Worm (Caenorhabditis elegans) whole organism, young adult: ENCODE measurements around the gene R10H10.7.

ENCODE experiments used
- B0019.2 ChIP-seq: fragments of 200-800 bp; sonication (Bioruptor generic); conservative IDR thresholded peaks from 2 replicates; pipeline ENCODE4 v1.3.6; 2022; ENCODE audit warnings: missing genetic modification reagents, missing genetic modification characterization, missing compliant biosample characterization
- B0336.3 ChIP-seq: fragments of 200-800 bp; sonication (Bioruptor generic); IDR thresholded peaks from 2 replicates; pipeline ENCODE4 v1.3.6; 2022; ENCODE audit warnings: missing genetic modification characterization, missing compliant biosample characterization
- F39B2.1 ChIP-seq: fragments of 200-800 bp; sonication (Bioruptor generic); IDR thresholded peaks from 2 replicates; pipeline ENCODE4 v1.3.6; 2022; ENCODE audit warnings: missing genetic modification reagents, missing genetic modification characterization, missing compliant biosample characterization
- F52B5.7 ChIP-seq: sonication (generic microtip); optimal IDR thresholded peaks from 2 replicates; lab custom pipeline; 2016; ENCODE audit warnings: mild to moderate bottlenecking, missing genetic modification characterization, missing compliant biosample characterization
- F55B11.4 ChIP-seq: sonication (generic microtip); optimal IDR thresholded peaks from 2 replicates; lab custom pipeline; 2016; ENCODE audit warnings: missing compliant biosample characterization, missing genetic modification characterization, borderline replicate concordance; ENCODE audit not compliant: insufficient read depth
- K11D2.4 ChIP-seq: fragments of 200-800 bp; sonication (Bioruptor generic); IDR thresholded peaks from 2 replicates; pipeline ENCODE4 v1.3.6; 2022; ENCODE audit warnings: missing genetic modification reagents, missing genetic modification characterization, missing compliant biosample characterization
- K12H6.12 ChIP-seq: fragments of 200-800 bp; sonication (Bioruptor generic); optimal IDR thresholded peaks from 2 replicates; lab custom pipeline; 2018; ENCODE audit warnings: mild to moderate bottlenecking, missing genetic modification characterization, missing compliant biosample characterization
- T07F8.4 ChIP-seq: sonication (generic microtip); optimal IDR thresholded peaks from 2 replicates; lab custom pipeline; 2016; ENCODE audit warnings: mild to moderate bottlenecking, missing genetic modification characterization, moderate library complexity, missing compliant biosample characterization
- T26A5.8 ChIP-seq: sonication (generic microtip); optimal IDR thresholded peaks from 2 replicates; lab custom pipeline; 2016; ENCODE audit warnings: missing genetic modification characterization, missing compliant biosample characterization
- Y53F4B.3 ChIP-seq: fragments of 200-800 bp; sonication (Bioruptor generic); IDR thresholded peaks from 2 replicates; pipeline ENCODE4 v1.3.6; 2022; ENCODE audit warnings: missing genetic modification reagents, missing genetic modification characterization, missing compliant biosample characterization
- ZK185.1 ChIP-seq: sonication (generic microtip); optimal IDR thresholded peaks from 2 replicates; lab custom pipeline; 2016; ENCODE audit warnings: mild to moderate bottlenecking, missing genetic modification characterization, missing compliant biosample characterization; ENCODE audit not compliant: poor library complexity, severe bottlenecking
- ama-1 ChIP-seq, 3 experiments: fragments of 150-350 bp in 1 of 3; sonication (generic microtip) in 2 of 3; optimal IDR thresholded peaks; 2 replicates each; lab custom pipeline; 2014 to 2018; ENCODE audit warnings: missing biosample characterization in 2 of 3, missing genetic modification characterization in 2 of 3, missing genetic modification reagents in 2 of 3
- attf-3 ChIP-seq: fragments of 200-800 bp; sonication (Bioruptor generic); conservative IDR thresholded peaks from 2 replicates; pipeline ENCODE4 v1.3.6; 2022; ENCODE audit warnings: missing genetic modification reagents, missing genetic modification characterization, missing compliant biosample characterization
- attf-5 ChIP-seq: fragments of 200-800 bp; sonication (Bioruptor generic); optimal IDR thresholded peaks from 2 replicates; lab custom pipeline; 2018; ENCODE audit warnings: mild to moderate bottlenecking, missing genetic modification characterization, missing compliant biosample characterization
- bed-1 ChIP-seq: fragments of 200-800 bp; sonication (Bioruptor generic); IDR thresholded peaks from 2 replicates; pipeline ENCODE4 v1.3.6; 2022; ENCODE audit warnings: missing genetic modification reagents, missing genetic modification characterization, missing compliant biosample characterization
- dox-1 ChIP-seq: fragments of 200-800 bp; sonication (Bioruptor generic); IDR thresholded peaks from 2 replicates; pipeline ENCODE4 v1.3.6; 2022; ENCODE audit warnings: missing genetic modification reagents, missing genetic modification characterization, missing compliant biosample characterization
- fkh-3 ChIP-seq: sonication (generic microtip); optimal IDR thresholded peaks from 2 replicates; lab custom pipeline; 2016; ENCODE audit warnings: mild to moderate bottlenecking, missing genetic modification characterization, missing compliant biosample characterization
- him-1 ChIP-seq: sonication (generic microtip); optimal IDR thresholded peaks from 2 replicates; lab custom pipeline; 2016; ENCODE audit warnings: missing genotype, missing genetic modification reagents, missing genetic modification characterization, missing compliant biosample characterization
- hrde-1 ChIP-seq: sonication (generic microtip); optimal IDR thresholded peaks from 2 replicates; lab custom pipeline; 2016; ENCODE audit warnings: missing genetic modification characterization, mild to moderate bottlenecking, missing compliant biosample characterization, moderate library complexity, missing genotype, missing genetic modification reagents, borderline replicate concordance
- lag-1 ChIP-seq: fragments of 200-800 bp; sonication (Bioruptor generic); IDR thresholded peaks from 2 replicates; pipeline ENCODE4 v1.3.6; 2022; ENCODE audit warnings: missing genetic modification reagents, missing genetic modification characterization, missing compliant biosample characterization
- lir-1 ChIP-seq: fragments of 200-800 bp; sonication (Bioruptor generic); conservative IDR thresholded peaks from 2 replicates; pipeline ENCODE4 v1.3.6; 2022; ENCODE audit warnings: missing genetic modification reagents, missing genetic modification characterization, missing compliant biosample characterization
- lsl-1 ChIP-seq: fragments of 200-800 bp; sonication (Bioruptor generic); optimal IDR thresholded peaks from 2 replicates; lab custom pipeline; 2018; ENCODE audit warnings: mild to moderate bottlenecking, missing genetic modification characterization, moderate library complexity, missing compliant biosample characterization
- lsy-27 ChIP-seq: sonication (generic microtip); optimal IDR thresholded peaks from 2 replicates; lab custom pipeline; 2017; ENCODE audit warnings: missing genetic modification characterization, mild to moderate bottlenecking, missing compliant biosample characterization, antibody characterized with exemption, missing genotype, borderline replicate concordance; ENCODE audit not compliant: insufficient read depth
- madf-3 ChIP-seq: fragments of 200-800 bp; sonication (Bioruptor generic); IDR thresholded peaks from 2 replicates; pipeline ENCODE4 v1.3.6; 2022; ENCODE audit warnings: missing genetic modification reagents, missing genetic modification characterization, missing compliant biosample characterization
- madf-6 ChIP-seq: fragments of 200-800 bp; sonication (Bioruptor generic); IDR thresholded peaks from 2 replicates; pipeline ENCODE4 v1.3.6; 2022; ENCODE audit warnings: missing genetic modification reagents, missing genetic modification characterization, missing compliant biosample characterization
- madf-8 ChIP-seq: fragments of 200-800 bp; sonication (Bioruptor generic); conservative IDR thresholded peaks from 2 replicates; pipeline ENCODE4 v1.3.6; 2022; ENCODE audit warnings: missing genetic modification reagents, missing genetic modification characterization, missing compliant biosample characterization
- mcd-1 ChIP-seq: fragments of 200-800 bp; sonication (Bioruptor generic); IDR thresholded peaks from 2 replicates; pipeline ENCODE4 v1.3.6; 2022; ENCODE audit warnings: missing genetic modification reagents, missing genetic modification characterization, missing compliant biosample characterization
- mel-28 ChIP-seq: sonication (generic microtip); optimal IDR thresholded peaks from 2 replicates; lab custom pipeline; 2016; ENCODE audit warnings: borderline replicate concordance, mild to moderate bottlenecking, missing genetic modification characterization, missing compliant biosample characterization
- nhr-179 ChIP-seq: sonication (generic microtip); optimal IDR thresholded peaks from 2 replicates; lab custom pipeline; 2016; ENCODE audit warnings: mild to moderate bottlenecking, missing genetic modification characterization, missing compliant biosample characterization
- nhr-80 ChIP-seq: sonication (generic microtip); optimal IDR thresholded peaks from 2 replicates; lab custom pipeline; 2016; ENCODE audit warnings: missing genetic modification characterization, missing compliant biosample characterization
- nhr-90 ChIP-seq: sonication (generic microtip); optimal IDR thresholded peaks from 2 replicates; lab custom pipeline; 2016; ENCODE audit warnings: missing genotype, mild to moderate bottlenecking, missing genetic modification characterization, missing compliant biosample characterization
- sdz-38 ChIP-seq: sonication (generic microtip); optimal IDR thresholded peaks from 2 replicates; lab custom pipeline; 2016; ENCODE audit warnings: missing genotype, missing genetic modification characterization, missing compliant biosample characterization
- sea-2 ChIP-seq: fragments of 200-800 bp; sonication (Bioruptor generic); IDR thresholded peaks from 2 replicates; pipeline ENCODE4 v1.3.6; 2022; ENCODE audit warnings: missing genetic modification characterization, missing compliant biosample characterization
- snpc-1.3 ChIP-seq: sonication (generic microtip); optimal IDR thresholded peaks from 2 replicates; lab custom pipeline; 2017; ENCODE audit warnings: missing genetic modification characterization, mild to moderate bottlenecking, missing compliant biosample characterization, antibody characterized with exemption, moderate library complexity, missing genotype, missing genetic modification reagents; ENCODE audit not compliant: insufficient read depth
- snpc-4 ChIP-seq, 5 experiments: fragments of 150-350 bp in 1 of 5; sonication (generic microtip) in 4 of 5; optimal IDR thresholded peaks; 2 replicates each; lab custom pipeline; 2014 to 2018; ENCODE audit warnings: missing genetic modification characterization in 5 of 5, missing biosample characterization in 3 of 5, antibody characterized with exemption in 2 of 5, mild to moderate bottlenecking in 2 of 5, missing compliant biosample characterization in 2 of 5, missing genotype in 2 of 5, moderate library complexity in 2 of 5, missing genetic modification reagents in 1 of 5
- tlf-1 ChIP-seq: fragments of 200-800 bp; sonication (Bioruptor generic); optimal IDR thresholded peaks from 2 replicates; lab custom pipeline; 2018; ENCODE audit warnings: mild to moderate bottlenecking, missing genetic modification characterization, missing compliant biosample characterization
- unc-130 ChIP-seq: sonication (generic microtip); optimal IDR thresholded peaks from 2 replicates; lab custom pipeline; 2016; ENCODE audit warnings: missing genetic modification reagents, missing genetic modification characterization, missing compliant biosample characterization
- ztf-18 ChIP-seq: sonication (generic microtip); optimal IDR thresholded peaks from 2 replicates; lab custom pipeline; 2016; ENCODE audit warnings: missing genotype, mild to moderate bottlenecking, missing genetic modification characterization, missing compliant biosample characterization
- ztf-22 ChIP-seq: fragments of 200-800 bp; sonication (Bioruptor generic); optimal IDR thresholded peaks from 2 replicates; lab custom pipeline; 2018; ENCODE audit warnings: mild to moderate bottlenecking, missing genetic modification characterization, moderate library complexity, missing compliant biosample characterization
- ztf-25 ChIP-seq: fragments of 200-800 bp; sonication (Bioruptor generic); IDR thresholded peaks from 2 replicates; pipeline ENCODE4 v1.3.6; 2022; ENCODE audit warnings: missing genetic modification reagents, missing genetic modification characterization, missing compliant biosample characterization
- ztf-28 ChIP-seq: fragments of 200-800 bp; sonication (Bioruptor generic); IDR thresholded peaks from 2 replicates; pipeline ENCODE4 v1.3.6; 2022; ENCODE audit warnings: missing genetic modification reagents, missing genetic modification characterization, missing compliant biosample characterization

The R10H10.7 gene

DNA sequence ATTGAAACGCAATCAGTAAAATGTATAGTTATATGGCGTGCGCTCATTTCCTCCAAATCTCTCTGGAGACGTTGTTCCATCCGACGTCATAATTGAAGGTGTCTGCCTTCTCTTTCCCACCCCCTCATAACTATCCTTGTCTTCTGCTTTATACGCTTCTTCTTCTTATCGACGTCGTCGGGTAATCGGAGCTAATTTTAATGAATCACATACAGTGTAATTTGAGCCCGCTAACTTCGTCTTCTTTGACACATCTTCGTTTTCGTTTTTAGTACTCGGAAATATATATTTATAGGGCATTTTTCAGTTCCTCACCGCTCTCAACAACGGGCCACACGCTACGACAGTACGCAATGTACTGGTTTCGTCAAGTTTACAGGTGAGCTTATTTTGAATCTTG is 22.7 kb upstream of the R10H10.7 start, which contains the start of gene ins-1:
Gene ins-1, plus strand, starts transcription at position 301 of the 400 bp plus-strand sequence.
- TF ChIP-seq ztf-25 (GFP tag; lab: Robert Waterston, UW), result no peak
- TF ChIP-seq hrde-1 (tag; lab: Kevin White, UChicago), result no peak
- no peak for TF ChIP-seq lir-1 (GFP tag; lab: Robert Waterston, UW)
- TF ChIP-seq bed-1 (GFP tag; lab: Robert Waterston, UW), result no peak
- no peak for TF ChIP-seq ZK185.1 (tag; lab: Kevin White, UChicago)
- no peak for TF ChIP-seq ztf-22 (GFP tag; lab: Kevin White, UChicago)
- no peak for TF ChIP-seq F39B2.1 (GFP tag; lab: Robert Waterston, UW)
- TF ChIP-seq B0336.3, result no peak
- TF ChIP-seq B0019.2 (GFP tag; lab: Robert Waterston, UW), result no peak
- TF ChIP-seq madf-6, result no peak
- no peak for TF ChIP-seq fkh-3 (tag; lab: Kevin White, UChicago)

DNA sequence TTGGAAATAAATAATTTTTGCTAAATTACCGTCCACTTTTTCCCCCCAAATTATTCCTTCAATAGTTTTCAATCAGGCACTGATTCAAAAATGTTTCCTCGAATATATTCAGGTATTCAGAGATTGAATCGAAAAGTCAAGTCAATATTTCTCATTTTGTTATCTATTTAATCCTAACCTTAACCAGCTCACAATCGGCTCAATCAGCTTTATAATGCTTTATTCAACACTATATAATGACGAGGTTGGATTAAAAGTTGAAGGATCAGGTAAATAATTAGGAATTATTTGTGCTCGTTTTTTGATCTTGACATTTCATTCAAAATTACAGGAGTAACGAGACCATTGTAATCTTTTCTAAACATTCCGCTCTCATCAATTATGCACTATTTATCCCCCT is 16.8 kb upstream of the R10H10.7 start:
- TF ChIP-seq him-1 (tag; lab: Kevin White, UChicago) (no peak), snpc-1.3 (tag; lab: Kevin White, UChicago) (no peak), bed-1 (GFP tag; lab: Robert Waterston, UW) (no peak), K12H6.12 (tag; lab: Kevin White, UChicago) (no peak), ama-1 (optimal IDR thresholded peaks at IDR 0.05; lab: Kevin White, UChicago) (no peak), ama-1 (GFP tag; optimal IDR thresholded peaks at IDR 0.05; lab: Kevin White, UChicago) (no peak), mel-28 (tag; lab: Kevin White, UChicago) (no peak), lsy-27 (tag; lab: Kevin White, UChicago) (no peak)

DNA sequence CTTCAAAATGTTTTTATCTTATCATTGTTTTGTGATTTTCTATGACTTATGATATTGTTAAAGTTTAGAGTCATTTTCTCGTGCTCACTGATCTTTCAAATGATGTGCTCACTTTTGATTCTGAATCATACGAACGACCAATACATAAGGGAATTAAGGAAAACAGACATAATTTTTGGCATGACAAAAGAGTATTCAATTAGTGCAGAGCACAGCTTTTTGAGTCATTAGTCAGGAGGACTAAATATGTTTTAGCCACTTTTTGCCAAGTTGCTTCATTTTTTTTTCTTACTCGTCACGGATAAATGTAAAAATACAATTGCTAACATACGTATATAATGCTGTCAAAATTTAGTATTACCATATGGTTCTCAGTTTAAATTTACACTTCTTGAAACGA is 15.4 kb upstream of the R10H10.7 start, which contains the start of gene F13B12.2:
Gene F13B12.2, minus strand, starts transcription at position 2 of the 400 bp plus-strand sequence.
- TF ChIP-seq T26A5.8 (tag; lab: Kevin White, UChicago) (no peak), snpc-4 (GFP tag; optimal IDR thresholded peaks at IDR 0.05; lab: Kevin White, UChicago) (no peak), snpc-4 (tag; optimal IDR thresholded peaks at IDR 0.05; lab: Kevin White, UChicago) (no peak), nhr-80 (peak; percentile 27)

DNA sequence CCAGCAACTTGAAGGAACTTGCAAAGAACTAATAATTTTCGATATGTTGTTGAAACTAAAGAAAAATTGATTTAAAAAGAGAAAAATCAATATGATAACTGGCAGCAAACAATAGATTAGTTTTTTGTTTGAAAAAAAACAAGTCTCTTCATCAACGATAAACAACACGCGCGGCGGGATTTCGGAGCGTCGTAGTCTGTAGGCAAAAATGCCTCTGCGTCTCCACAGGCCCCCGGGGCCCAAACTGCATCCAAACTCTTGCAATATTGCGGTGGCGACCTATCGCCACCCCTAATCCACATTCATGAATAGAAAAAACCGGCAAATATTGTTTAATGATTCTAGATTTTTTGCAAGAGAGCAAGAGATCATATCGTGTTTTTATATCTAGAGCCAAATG is 11.4 kb upstream of the R10H10.7 start:
- no peak for TF ChIP-seq nhr-90 (tag; lab: Kevin White, UChicago)
- TF ChIP-seq unc-130 (GFP tag; lab: Kevin White, UChicago), result no peak
- no peak for TF ChIP-seq lsy-27 (tag; lab: Kevin White, UChicago)
- TF ChIP-seq tlf-1, result no peak
- no peak for TF ChIP-seq ztf-28 (GFP tag; lab: Robert Waterston, UW)
- no peak for TF ChIP-seq madf-3 (GFP tag; lab: Robert Waterston, UW)
- TF ChIP-seq K11D2.4 (GFP tag; lab: Robert Waterston, UW), result no peak
- no peak for TF ChIP-seq dox-1 (GFP tag; lab: Robert Waterston, UW)
- TF ChIP-seq lsl-1, result peak; percentile 90
- TF ChIP-seq snpc-4 (GFP tag; optimal IDR thresholded peaks at IDR 0.05; lab: Kevin White, UChicago), result no peak
- peak in 1 of 4 experiments; percentile 51 for TF ChIP-seq snpc-4 (tag; optimal IDR thresholded peaks at IDR 0.05; lab: Kevin White, UChicago)
- no peak for TF ChIP-seq T07F8.4 (tag; lab: Kevin White, UChicago)
- no peak for TF ChIP-seq F55B11.4 (tag; lab: Kevin White, UChicago)
- no peak for TF ChIP-seq sea-2
- no peak for TF ChIP-seq nhr-179 (tag; lab: Kevin White, UChicago)
- TF ChIP-seq sdz-38, result no peak
- TF ChIP-seq ama-1 (optimal IDR thresholded peaks at IDR 0.05; lab: Kevin White, UChicago), result no peak
- no peak for TF ChIP-seq ama-1 (GFP tag; optimal IDR thresholded peaks at IDR 0.05; lab: Kevin White, UChicago)
- no peak for TF ChIP-seq ztf-18 (tag; lab: Kevin White, UChicago)
- no peak for TF ChIP-seq F52B5.7 (tag; lab: Kevin White, UChicago)
- peak; percentile 9 for TF ChIP-seq attf-5 (GFP tag; lab: Kevin White, UChicago)
- TF ChIP-seq madf-8, result no peak
- no peak for TF ChIP-seq lag-1 (GFP tag; lab: Robert Waterston, UW)
- no peak for TF ChIP-seq mcd-1
- TF ChIP-seq bed-1 (GFP tag; lab: Robert Waterston, UW), result no peak
- no peak for TF ChIP-seq ztf-25 (GFP tag; lab: Robert Waterston, UW)
- no peak for TF ChIP-seq Y53F4B.3 (GFP tag; lab: Robert Waterston, UW)
- peak; percentile 98 for TF ChIP-seq attf-3 (GFP tag; lab: Robert Waterston, UW)
